Worm (Caenorhabditis elegans) whole organism, mixed stage, embryonic: ENCODE results near the gene F17C11.12.

Source experiments
- M03D4.4 ChIP-seq: sonication (generic microtip); optimal IDR thresholded peaks from 2 replicates; lab custom pipeline; 2017; ENCODE audit warnings: mild to moderate bottlenecking, missing genetic modification characterization, missing compliant biosample characterization
- bed-3 ChIP-seq: fragments of 200-800 bp; sonication (Bioruptor generic); optimal IDR thresholded peaks from 3 replicates; lab custom pipeline; 2018; ENCODE audit warnings: mild to moderate bottlenecking, missing genetic modification characterization, moderate library complexity, missing compliant biosample characterization
- ceh-39 ChIP-seq: fragments of 150-350 bp; optimal IDR thresholded peaks from 2 replicates; lab custom pipeline; 2014; ENCODE audit warnings: missing biosample characterization, missing genetic modification characterization
- ceh-43 ChIP-seq: fragments of 200-800 bp; sonication (Bioruptor generic); optimal IDR thresholded peaks from 2 replicates; lab custom pipeline; 2018; ENCODE audit warnings: mild to moderate bottlenecking, missing genetic modification characterization, moderate library complexity, missing compliant biosample characterization
- ceh-83 ChIP-seq: fragments of 200-800 bp; sonication (Bioruptor generic); optimal IDR thresholded peaks from 2 replicates; lab custom pipeline; 2018; ENCODE audit warnings: mild to moderate bottlenecking, missing genetic modification characterization, missing compliant biosample characterization
- cnd-1 ChIP-seq: fragments of 200-800 bp; sonication (Bioruptor generic); optimal IDR thresholded peaks from 2 replicates; lab custom pipeline; 2018; ENCODE audit warnings: mild to moderate bottlenecking, missing genetic modification characterization, missing compliant biosample characterization
- drap-1 ChIP-seq: fragments of 200-800 bp; sonication (Bioruptor generic); optimal IDR thresholded peaks from 3 replicates; lab custom pipeline; 2018; ENCODE audit warnings: mild to moderate bottlenecking, missing genetic modification characterization, missing compliant biosample characterization
- elt-1 ChIP-seq: sonication (generic microtip); optimal IDR thresholded peaks from 2 replicates; lab custom pipeline; 2017; ENCODE audit warnings: missing genetic modification characterization, mild to moderate bottlenecking, missing compliant biosample characterization, antibody characterized with exemption, moderate library complexity, borderline replicate concordance; ENCODE audit not compliant: insufficient read depth
- elt-3 ChIP-seq: fragments of 150-350 bp; optimal IDR thresholded peaks from 2 replicates; lab custom pipeline; 2014; ENCODE audit warnings: missing biosample characterization, missing genetic modification characterization
- flh-1 ChIP-seq: fragments of 200-800 bp; sonication (Bioruptor generic); optimal IDR thresholded peaks from 2 replicates; lab custom pipeline; 2018; ENCODE audit warnings: mild to moderate bottlenecking, missing genetic modification characterization, moderate library complexity, missing compliant biosample characterization
- ham-2 ChIP-seq: fragments of 200-800 bp; sonication (Bioruptor generic); optimal IDR thresholded peaks from 2 replicates; lab custom pipeline; 2018; ENCODE audit warnings: mild to moderate bottlenecking, missing genetic modification characterization, missing compliant biosample characterization
- hlh-1 ChIP-seq: fragments of 150-350 bp; optimal IDR thresholded peaks from 2 replicates; lab custom pipeline; 2014; ENCODE audit warnings: missing biosample characterization, missing genetic modification reagents, missing genetic modification characterization
- lin-13 ChIP-seq: fragments of 150-350 bp; optimal IDR thresholded peaks from 2 replicates; lab custom pipeline; 2014; ENCODE audit warnings: missing biosample characterization, missing genetic modification characterization
- lsy-2 ChIP-seq: fragments of 150-350 bp; optimal IDR thresholded peaks from 2 replicates; lab custom pipeline; 2014; ENCODE audit warnings: missing biosample characterization, missing genetic modification characterization
- mab-5 ChIP-seq: fragments of 150-350 bp; optimal IDR thresholded peaks from 2 replicates; lab custom pipeline; 2014; ENCODE audit warnings: missing biosample characterization, missing genetic modification characterization
- mep-1 ChIP-seq: fragments of 150-350 bp; optimal IDR thresholded peaks from 2 replicates; lab custom pipeline; 2017; ENCODE audit warnings: missing biosample characterization, missing genetic modification reagents, missing genetic modification characterization, inconsistent platforms
- mls-2 ChIP-seq: sonication (generic microtip); optimal IDR thresholded peaks from 2 replicates; lab custom pipeline; 2016; ENCODE audit warnings: mild to moderate bottlenecking, missing genetic modification characterization, moderate library complexity, missing compliant biosample characterization
- nhr-12 ChIP-seq: fragments of 150-350 bp; optimal IDR thresholded peaks from 2 replicates; lab custom pipeline; 2014; ENCODE audit warnings: missing biosample characterization, missing genetic modification characterization
- nhr-2 ChIP-seq: fragments of 150-350 bp; optimal IDR thresholded peaks from 2 replicates; lab custom pipeline; 2014; ENCODE audit warnings: missing biosample characterization, missing genetic modification characterization
- nhr-237 ChIP-seq: fragments of 150-350 bp; optimal IDR thresholded peaks from 2 replicates; lab custom pipeline; 2014; ENCODE audit warnings: missing biosample characterization, missing genetic modification characterization
- nhr-28 ChIP-seq: fragments of 150-350 bp; optimal IDR thresholded peaks from 2 replicates; lab custom pipeline; 2014; ENCODE audit warnings: missing biosample characterization, missing genetic modification characterization
- nhr-76 ChIP-seq: sonication (generic microtip); optimal IDR thresholded peaks from 2 replicates; lab custom pipeline; 2017; ENCODE audit warnings: missing biosample characterization, missing genetic modification characterization
- pha-4 ChIP-seq: fragments of 150-350 bp; optimal IDR thresholded peaks from 2 replicates; lab custom pipeline; 2018; ENCODE audit warnings: missing biosample characterization, missing genetic modification reagents, missing genetic modification characterization
- sptf-1 ChIP-seq: sonication (generic microtip); optimal IDR thresholded peaks from 2 replicates; lab custom pipeline; 2017; ENCODE audit warnings: mild to moderate bottlenecking, missing genetic modification characterization, moderate library complexity, missing compliant biosample characterization
- tbx-8 ChIP-seq: fragments of 200-800 bp; sonication (Bioruptor generic); optimal IDR thresholded peaks from 2 replicates; lab custom pipeline; 2018; ENCODE audit warnings: mild to moderate bottlenecking, missing genetic modification characterization, moderate library complexity, missing compliant biosample characterization
- unc-120 ChIP-seq: sonication (generic microtip); optimal IDR thresholded peaks from 2 replicates; lab custom pipeline; 2017; ENCODE audit warnings: missing genetic modification characterization, missing compliant biosample characterization; ENCODE audit not compliant: poor library complexity, severe bottlenecking
- unc-39 ChIP-seq: fragments of 150-350 bp; optimal IDR thresholded peaks from 2 replicates; lab custom pipeline; 2014; ENCODE audit warnings: missing biosample characterization, missing genetic modification characterization
- unc-62 ChIP-seq: fragments of 150-350 bp; optimal IDR thresholded peaks from 2 replicates; lab custom pipeline; 2014; ENCODE audit warnings: missing biosample characterization, missing genetic modification reagents, missing genetic modification characterization
- zip-8 ChIP-seq: fragments of 150-350 bp; optimal IDR thresholded peaks from 2 replicates; lab custom pipeline; 2014; ENCODE audit warnings: missing biosample characterization, missing genetic modification characterization
- ztf-11 ChIP-seq: fragments of 150-350 bp; optimal IDR thresholded peaks from 2 replicates; lab custom pipeline; 2014; ENCODE audit warnings: missing biosample characterization, missing genetic modification characterization

F17C11.12 gene

ce11 chrV:10939990-10940570 lies 3.4 kb upstream of the F17C11.12 start:
- no peak for TF ChIP-seq bed-3
- peak; percentile 6 for TF ChIP-seq elt-1

- TF ChIP-seq hlh-1 (tag; lab: Kevin White, UChicago) (peak; percentile 5), mep-1 (tag; lab: Kevin White, UChicago) (no peak), ham-2 (no peak)
Measured at ce11 chrV:10938739-10939138, 2.0 kb upstream of the F17C11.12 start, which contains the start of gene F17C11.11. TSS of gene F17C11.11 (minus strand) at chrV:10938817.

- TF ChIP-seq nhr-237: no peak
- TF ChIP-seq sptf-1 (tag; lab: Kevin White, UChicago): no peak
- TF ChIP-seq drap-1 (GFP tag; lab: Kevin White, UChicago): no peak
- no peak for TF ChIP-seq flh-1 (GFP tag; lab: Kevin White, UChicago)
- no peak for TF ChIP-seq unc-120
- no peak for TF ChIP-seq zip-8 (tag; lab: Kevin White, UChicago)
- no peak for TF ChIP-seq unc-39
- no peak for TF ChIP-seq nhr-12 (tag; lab: Kevin White, UChicago)
- no peak for TF ChIP-seq mab-5
- no peak for TF ChIP-seq cnd-1 (tag; lab: Kevin White, UChicago)
- no peak for TF ChIP-seq lsy-2
- no peak for TF ChIP-seq mls-2 (tag; lab: Kevin White, UChicago)
Measured at ce11 chrV:10937294-10937693, 574 bp upstream of the F17C11.12 start.

- TF ChIP-seq ztf-11 (tag; lab: Kevin White, UChicago) (no peak), nhr-237 (no peak), elt-1 (no peak), zip-8 (tag; lab: Kevin White, UChicago) (no peak), unc-39 (no peak), mls-2 (tag; lab: Kevin White, UChicago) (no peak), ham-2 (no peak), nhr-2 (tag; lab: Kevin White, UChicago) (no peak), elt-3 (no peak), flh-1 (GFP tag; lab: Kevin White, UChicago) (no peak)
Measured at ce11 chrV:10932411-10932810, 4.3 kb downstream of the F17C11.12 start, which contains the start of gene F58B4.5. TSS of gene F58B4.5 (plus strand) at chrV:10932693.

ce11 chrV:10931189-10931588 lies 5.5 kb downstream of the F17C11.12 start, which contains the start of gene scvp-1:
TSS of gene scvp-1 (minus strand) at chrV:10931289.
- no peak for TF ChIP-seq cnd-1 (tag; lab: Kevin White, UChicago)
- TF ChIP-seq nhr-12 (tag; lab: Kevin White, UChicago): no peak
- no peak for TF ChIP-seq nhr-76 (tag; lab: Kevin White, UChicago)
- no peak for TF ChIP-seq lin-13 (tag; lab: Kevin White, UChicago)

- no peak for TF ChIP-seq nhr-12 (tag; lab: Kevin White, UChicago)
- TF ChIP-seq, all 35 proteins: peak for 0
Measured at ce11 chrV:10929511-10929910, 7.2 kb downstream of the F17C11.12 start, which contains the start of gene F58B4.3. TSS of gene F58B4.3 (plus strand) at chrV:10929811.

ce11 chrV:10925658-10926057 lies 11.1 kb downstream of the F17C11.12 start:
- TF ChIP-seq ham-2 (no peak), cnd-1 (tag; lab: Kevin White, UChicago) (no peak), ceh-39 (tag; lab: Kevin White, UChicago) (no peak), ceh-43 (GFP tag; lab: Kevin White, UChicago) (no peak), ceh-83 (GFP tag; lab: Kevin White, UChicago) (no peak), tbx-8 (GFP tag; lab: Kevin White, UChicago) (no peak), mab-5 (no peak), M03D4.4 (tag; lab: Kevin White, UChicago) (no peak), nhr-28 (tag; lab: Kevin White, UChicago) (no peak), unc-62 (GFP tag; lab: Kevin White, UChicago) (no peak), nhr-2 (tag; lab: Kevin White, UChicago) (no peak), zip-8 (tag; lab: Kevin White, UChicago) (no peak), pha-4 (tag; lab: Kevin White, UChicago) (no peak), mep-1 (tag; lab: Kevin White, UChicago) (no peak)
